Worm (Caenorhabditis elegans): ENCODE results near the gene amt-2.

Gene amt-2

ce11 chrIV:13032153-13032552 is 10.0 kb upstream of the amt-2 start (continued):
- TF ChIP-seq ztf-7 (tag; optimal IDR thresholded peaks at IDR 0.05) = no peak
- TF ChIP-seq php-3 (GFP tag; IDR thresholded peaks at IDR 0.05) = no peak
- no peak for TF ChIP-seq duxl-1 (tag; optimal IDR thresholded peaks at IDR 0.05; ENCODE audit: poor library complexity)
- TF ChIP-seq lin-13 (GFP tag; optimal IDR thresholded peaks at IDR 0.05) = no peak
- peak; percentile 70 for TF ChIP-seq aha-1 (tag)
- TF ChIP-seq nhr-11 (tag; optimal IDR thresholded peaks at IDR 0.05) = no peak
- TF ChIP-seq dmd-9 (GFP tag; IDR thresholded peaks at IDR 0.05) = no peak
- TF ChIP-seq hlh-11 (tag; optimal IDR thresholded peaks at IDR 0.05) = peak; percentile 28
- no peak for TF ChIP-seq nhr-237 (tag; optimal IDR thresholded peaks at IDR 0.05)
- TF ChIP-seq rbr-2 (tag; optimal IDR thresholded peaks at IDR 0.05) = no peak
- no peak for TF ChIP-seq F10B5.3 (tag; optimal IDR thresholded peaks at IDR 0.05)
- peak; percentile 61 for TF ChIP-seq dve-1 (tag; optimal IDR thresholded peaks at IDR 0.05; ENCODE audit: insufficient read depth)
- TF ChIP-seq nhr-76 (tag; optimal IDR thresholded peaks at IDR 0.05) = no peak
- TF ChIP-seq nhr-42 (GFP tag; IDR thresholded peaks at IDR 0.05) = no peak
- TF ChIP-seq nhr-111 (GFP tag; optimal IDR thresholded peaks at IDR 0.05) = no peak
- no peak for TF ChIP-seq egl-43 (GFP tag; IDR thresholded peaks at IDR 0.05)
- no peak for TF ChIP-seq R02D3.7 (tag; optimal IDR thresholded peaks at IDR 0.05)
- no peak for TF ChIP-seq saeg-2 (GFP tag; IDR thresholded peaks at IDR 0.05)
- no peak for TF ChIP-seq ceh-62 (tag; optimal IDR thresholded peaks at IDR 0.05)
- TF ChIP-seq daf-16 (GFP tag; optimal IDR thresholded peaks at IDR 0.05) = no peak
- peak; percentile 56 for TF ChIP-seq daf-16 (tag; optimal IDR thresholded peaks at IDR 0.05)
- no peak for TF ChIP-seq ctbp-1 (GFP tag; IDR thresholded peaks at IDR 0.05)
- TF ChIP-seq nhr-48 (tag; optimal IDR thresholded peaks at IDR 0.05) = no peak
- TF ChIP-seq hlh-30 (tag; optimal IDR thresholded peaks at IDR 0.05; ENCODE audit: insufficient read depth) = peak; percentile 48
- no peak for TF ChIP-seq nhr-6 (tag; optimal IDR thresholded peaks at IDR 0.05)

ce11 chrIV:13033516-13033915 is 8.7 kb upstream of the amt-2 start:
- TF ChIP-seq set-16 (GFP tag; IDR thresholded peaks at IDR 0.05) (peak; percentile 52), nhr-28 (tag; optimal IDR thresholded peaks at IDR 0.05) (no peak)

ce11 chrIV:13035302-13035701 is 6.9 kb upstream of the amt-2 start:
- TF ChIP-seq saeg-2 (GFP tag; IDR thresholded peaks at IDR 0.05) (no peak), ceh-32 (tag; optimal IDR thresholded peaks at IDR 0.05; ENCODE audit: poor library complexity) (no peak), spr-3 (GFP tag; optimal IDR thresholded peaks at IDR 0.05) (peak; percentile 44), fkh-10 (GFP tag; optimal IDR thresholded peaks at IDR 0.05) (no peak), hlh-11 (tag; optimal IDR thresholded peaks at IDR 0.05) (no peak), nhr-237 (tag; optimal IDR thresholded peaks at IDR 0.05) (no peak), zag-1 (tag; optimal IDR thresholded peaks at IDR 0.05) (no peak), lin-1 (GFP tag; IDR thresholded peaks at IDR 0.05) (no peak), nhr-28 (tag; optimal IDR thresholded peaks at IDR 0.05) (no peak), ama-1 (optimal IDR thresholded peaks at IDR 0.05) (no peak), ceh-28 (tag; optimal IDR thresholded peaks at IDR 0.05) (no peak), Y5F2A.4 (GFP tag; optimal IDR thresholded peaks at IDR 0.05) (no peak), lin-38 (GFP tag; IDR thresholded peaks at IDR 0.05) (0 out of 2 replicates have a peak, but pooled peaks have one; percentile 22), F44E2.7 (GFP tag; IDR thresholded peaks at IDR 0.05) (0 out of 2 replicates have a peak, but pooled peaks have one; percentile 41), Y105C5A.15 (GFP tag; IDR thresholded peaks at IDR 0.05) (peak; percentile 7; the same call in 1 of the 2 replicates), dmd-8 (GFP tag; IDR thresholded peaks at IDR 0.05) (peak; percentile 19; the same call in 1 of the 2 replicates), snpc-1.2 (GFP tag; IDR thresholded peaks at IDR 0.05) (no peak), nhr-111 (GFP tag; optimal IDR thresholded peaks at IDR 0.05) (peak; percentile 40), nhr-102 (tag; optimal IDR thresholded peaks at IDR 0.05) (no peak), F37D6.2 (tag; optimal IDR thresholded peaks at IDR 0.05) (no peak)

All from whole organism, L4 larva.